Fruit fly (Drosophila melanogaster) whole organism, embryonic: Measurements from ENCODE around the gene Desat2.

ENCODE experiments used
- Abd-B ChIP-seq: fragments of 200-800 bp; sonication (Bioruptor generic); optimal IDR thresholded peaks from 2 replicates; lab custom pipeline; 2018; ENCODE audit warnings: missing biosample characterization, mild to moderate bottlenecking, missing genetic modification characterization, moderate library complexity
- CG10366 ChIP-seq: fragments of 200-800 bp; sonication (Bioruptor generic); IDR thresholded peaks from 2 replicates; pipeline ENCODE4 v1.3.6; 2022; ENCODE audit warnings: missing biosample characterization, missing genetic modification characterization
- CG11247 ChIP-seq: fragments of 200-800 bp; sonication (Bioruptor generic); IDR thresholded peaks from 2 replicates; pipeline ENCODE4 v1.3.6; 2022; ENCODE audit warnings: missing biosample characterization, missing genetic modification characterization
- CG12236 ChIP-seq: fragments of 200-800 bp; sonication (Bioruptor generic); optimal IDR thresholded peaks from 2 replicates; lab custom pipeline; 2016; ENCODE audit warnings: missing biosample characterization, missing genetic modification characterization
- CG13287 ChIP-seq: fragments of 200-800 bp; sonication (Bioruptor generic); IDR thresholded peaks from 2 replicates; pipeline ENCODE4 v1.3.6; 2022; ENCODE audit warnings: missing biosample characterization, missing genetic modification characterization; ENCODE audit not compliant: partially characterized antibody
- CG14050 ChIP-seq: fragments of 200-800 bp; sonication (Bioruptor generic); IDR thresholded peaks from 3 replicates; pipeline ENCODE4 v1.3.6; 2022; ENCODE audit warnings: missing biosample characterization, missing genetic modification characterization
- CG15073 ChIP-seq: fragments of 200-800 bp; sonication (Bioruptor generic); optimal IDR thresholded peaks from 2 replicates; lab custom pipeline; 2016; ENCODE audit warnings: missing biosample characterization, missing genetic modification characterization
- CG15696 ChIP-seq: fragments of 200-800 bp; sonication (Bioruptor generic); optimal IDR thresholded peaks from 2 replicates; lab custom pipeline; 2019; ENCODE audit warnings: missing biosample characterization, mild to moderate bottlenecking, missing genetic modification characterization, moderate library complexity
- CG16779 ChIP-seq: fragments of 200-800 bp; sonication (Bioruptor generic); IDR thresholded peaks from 2 replicates; pipeline ENCODE4 v1.3.6; 2022; ENCODE audit warnings: missing biosample characterization, missing genetic modification characterization
- CG17802 ChIP-seq: fragments of 200-800 bp; sonication (Bioruptor generic); optimal IDR thresholded peaks from 2 replicates; lab custom pipeline; 2018; ENCODE audit warnings: missing biosample characterization, mild to moderate bottlenecking, missing genetic modification characterization, moderate library complexity
- CG18599 ChIP-seq: fragments of 200-800 bp; sonication (Bioruptor generic); optimal IDR thresholded peaks from 3 replicates; lab custom pipeline; 2017; ENCODE audit warnings: missing biosample characterization, missing genetic modification characterization, mild to moderate bottlenecking, moderate library complexity, missing genetic modification reagents
- CG3065 ChIP-seq: fragments of 200-800 bp; sonication (Bioruptor generic); optimal IDR thresholded peaks from 2 replicates; lab custom pipeline; 2016; ENCODE audit warnings: missing biosample characterization, missing genetic modification characterization
- CG34376 ChIP-seq: fragments of 200-800 bp; sonication (Bioruptor generic); optimal IDR thresholded peaks from 2 replicates; lab custom pipeline; 2018; ENCODE audit warnings: missing biosample characterization, mild to moderate bottlenecking, missing genetic modification characterization
- CG4617 ChIP-seq: fragments of 200-800 bp; sonication (Bioruptor generic); optimal IDR thresholded peaks from 3 replicates; lab custom pipeline; 2016; ENCODE audit warnings: missing biosample characterization, missing genetic modification characterization, borderline replicate concordance
- CG6683 ChIP-seq: fragments of 200-800 bp; sonication (Bioruptor generic); optimal IDR thresholded peaks from 2 replicates; lab custom pipeline; 2017; ENCODE audit warnings: missing biosample characterization, mild to moderate bottlenecking, missing genetic modification characterization, missing genetic modification reagents
- CG6791 ChIP-seq: fragments of 200-800 bp; sonication (Bioruptor generic); IDR thresholded peaks from 3 replicates; pipeline ENCODE4 v1.3.6; 2022; ENCODE audit warnings: missing biosample characterization, missing genetic modification characterization; ENCODE audit not compliant: partially characterized antibody
- CG7556 ChIP-seq: fragments of 200-800 bp; sonication (Bioruptor generic); optimal IDR thresholded peaks from 2 replicates; lab custom pipeline; 2017; ENCODE audit warnings: missing biosample characterization, mild to moderate bottlenecking, missing genetic modification characterization
- CG7745 ChIP-seq: fragments of 200-800 bp; sonication (Bioruptor generic); optimal IDR thresholded peaks from 2 replicates; lab custom pipeline; 2018; ENCODE audit warnings: missing biosample characterization, mild to moderate bottlenecking, missing genetic modification characterization, moderate library complexity
- CG7839 ChIP-seq: fragments of 200-800 bp; sonication (Bioruptor generic); optimal IDR thresholded peaks from 3 replicates; lab custom pipeline; 2018; ENCODE audit warnings: missing biosample characterization, mild to moderate bottlenecking, missing genetic modification characterization, moderate library complexity
- CG7963 ChIP-seq: fragments of 200-800 bp; sonication (Bioruptor generic); IDR thresholded peaks from 3 replicates; pipeline ENCODE4 v1.3.6; 2022; ENCODE audit warnings: missing biosample characterization, missing genetic modification characterization; ENCODE audit not compliant: partially characterized antibody
- CG8924 ChIP-seq: fragments of 200-800 bp; optimal IDR thresholded peaks from 3 replicates; lab custom pipeline; 2019; ENCODE audit warnings: missing biosample characterization, mild to moderate bottlenecking, missing genetic modification characterization, moderate library complexity
- CG9727 ChIP-seq: fragments of 200-800 bp; sonication (Bioruptor generic); optimal IDR thresholded peaks from 3 replicates; lab custom pipeline; 2017; ENCODE audit warnings: missing biosample characterization, mild to moderate bottlenecking, missing genetic modification characterization
- CTCF ChIP-seq: fragments of 200-800 bp; sonication (Bioruptor generic); optimal IDR thresholded peaks from 2 replicates; lab custom pipeline; 2017; ENCODE audit warnings: missing biosample characterization, mild to moderate bottlenecking, missing genetic modification characterization, moderate library complexity
- D19B ChIP-seq: fragments of 200-800 bp; sonication (Bioruptor generic); optimal IDR thresholded peaks from 2 replicates; lab custom pipeline; 2017; ENCODE audit warnings: missing biosample characterization, mild to moderate bottlenecking, missing genetic modification characterization
- Deaf1 ChIP-seq: fragments of 200-800 bp; optimal IDR thresholded peaks from 3 replicates; lab custom pipeline; 2019; ENCODE audit warnings: missing biosample characterization, mild to moderate bottlenecking, missing genetic modification characterization, moderate library complexity
- Dip2 ChIP-seq: fragments of 200-800 bp; sonication (Bioruptor generic); IDR thresholded peaks from 2 replicates; pipeline ENCODE4 v1.3.6; 2022; ENCODE audit warnings: missing biosample characterization, missing genetic modification characterization
- H15 ChIP-seq: fragments of 200-800 bp; sonication (Bioruptor generic); IDR thresholded peaks from 3 replicates; pipeline ENCODE4 v1.3.6; 2022; ENCODE audit warnings: missing biosample characterization, missing genetic modification characterization
- HLH4C ChIP-seq: fragments of 200-800 bp; sonication (Bioruptor generic); IDR thresholded peaks from 3 replicates; pipeline ENCODE4 v1.3.6; 2022; ENCODE audit warnings: missing biosample characterization, missing genetic modification characterization; ENCODE audit not compliant: partially characterized antibody
- Hey ChIP-seq: fragments of 200-800 bp; sonication (Bioruptor generic); optimal IDR thresholded peaks from 3 replicates; lab custom pipeline; 2018; ENCODE audit warnings: missing biosample characterization, mild to moderate bottlenecking, missing genetic modification characterization
- MESR4 ChIP-seq: fragments of 200-800 bp; sonication (Bioruptor generic); optimal IDR thresholded peaks from 2 replicates; lab custom pipeline; 2018; ENCODE audit warnings: missing biosample characterization, mild to moderate bottlenecking, missing genetic modification characterization, moderate library complexity
- Optix ChIP-seq: fragments of 200-800 bp; sonication (Bioruptor generic); IDR thresholded peaks from 3 replicates; pipeline ENCODE4 v1.3.6; 2022; ENCODE audit warnings: missing biosample characterization, missing genetic modification characterization
- Rfx ChIP-seq: fragments of 200-800 bp; sonication (Bioruptor generic); IDR thresholded peaks from 2 replicates; pipeline ENCODE4 v1.3.6; 2022; ENCODE audit warnings: missing biosample characterization, missing genetic modification characterization
- Sry-β ChIP-seq: fragments of 200-800 bp; sonication (Bioruptor generic); optimal IDR thresholded peaks from 2 replicates; lab custom pipeline; 2018; ENCODE audit warnings: missing biosample characterization, mild to moderate bottlenecking, missing genetic modification characterization, moderate library complexity
- Taf1 ChIP-seq: fragments of 200-800 bp; sonication (Bioruptor generic); IDR thresholded peaks from 2 replicates; pipeline ENCODE4 v1.3.6; 2022; ENCODE audit warnings: missing biosample characterization, missing genetic modification characterization
- crol ChIP-seq: fragments of 200-800 bp; sonication (Bioruptor generic); IDR thresholded peaks from 2 replicates; pipeline ENCODE4 v1.3.6; 2022; ENCODE audit warnings: missing biosample characterization, missing genetic modification characterization
- esg ChIP-seq: fragments of 200-800 bp; sonication (Bioruptor generic); conservative IDR thresholded peaks from 2 replicates; pipeline ENCODE4 v1.3.6; 2022; ENCODE audit warnings: missing biosample characterization, missing genetic modification characterization
- fd3F ChIP-seq: fragments of 200-800 bp; sonication (Bioruptor generic); optimal IDR thresholded peaks from 2 replicates; lab custom pipeline; 2018; ENCODE audit warnings: missing biosample characterization, mild to moderate bottlenecking, missing genetic modification characterization, moderate library complexity
- h ChIP-seq: fragments of >200 bp; optimal IDR thresholded peaks from 2 replicates; lab custom pipeline; 2017
- kni ChIP-seq: fragments of 200-800 bp; sonication (Bioruptor generic); optimal IDR thresholded peaks from 3 replicates; lab custom pipeline; 2017; ENCODE audit warnings: mild to moderate bottlenecking, missing biosample characterization, missing genetic modification reagents, missing genetic modification characterization
- mld ChIP-seq: fragments of 200-800 bp; sonication (Bioruptor generic); IDR thresholded peaks from 3 replicates; pipeline ENCODE4 v1.3.6; 2022; ENCODE audit warnings: missing biosample characterization, missing genetic modification characterization; ENCODE audit not compliant: partially characterized antibody
- nerfin-1 ChIP-seq: fragments of 200-800 bp; sonication (Bioruptor generic); optimal IDR thresholded peaks from 3 replicates; lab custom pipeline; 2019; ENCODE audit warnings: missing biosample characterization, mild to moderate bottlenecking, missing genetic modification characterization, moderate library complexity
- nmo ChIP-seq: fragments of 200-800 bp; sonication (Bioruptor generic); optimal IDR thresholded peaks from 2 replicates; lab custom pipeline; 2018; ENCODE audit warnings: missing biosample characterization, mild to moderate bottlenecking, missing genetic modification characterization, moderate library complexity
- repo ChIP-seq: fragments of 200-800 bp; sonication (Bioruptor generic); optimal IDR thresholded peaks from 2 replicates; lab custom pipeline; 2016; ENCODE audit warnings: missing biosample characterization, missing genetic modification characterization
- scrt ChIP-seq: fragments of 200-800 bp; sonication (Bioruptor generic); optimal IDR thresholded peaks from 2 replicates; lab custom pipeline; 2018; ENCODE audit warnings: missing biosample characterization, mild to moderate bottlenecking, missing genetic modification characterization, moderate library complexity
- sd ChIP-seq: fragments of 200-800 bp; sonication (Bioruptor generic); optimal IDR thresholded peaks from 3 replicates; lab custom pipeline; 2018; ENCODE audit warnings: missing biosample characterization, mild to moderate bottlenecking, missing genetic modification characterization, moderate library complexity
- sens ChIP-seq: fragments of 200-800 bp; sonication (Bioruptor generic); peaks from one replicate; lab custom pipeline; 2016; ENCODE audit warnings: missing biosample characterization, missing genetic modification characterization
- sob ChIP-seq: fragments of 200-800 bp; sonication (Bioruptor generic); IDR thresholded peaks from 2 replicates; pipeline ENCODE4 v1.3.6; 2022; ENCODE audit warnings: missing biosample characterization, missing genetic modification characterization
- sug ChIP-seq: fragments of 200-800 bp; optimal IDR thresholded peaks from 2 replicates; lab custom pipeline; 2019; ENCODE audit warnings: missing biosample characterization, mild to moderate bottlenecking, missing genetic modification characterization, moderate library complexity
- trem ChIP-seq: fragments of 200-800 bp; optimal IDR thresholded peaks from 3 replicates; lab custom pipeline; 2019; ENCODE audit warnings: missing biosample characterization, mild to moderate bottlenecking, missing genetic modification characterization, moderate library complexity
- wek ChIP-seq: fragments of 200-800 bp; sonication (Bioruptor generic); optimal IDR thresholded peaks from 3 replicates; lab custom pipeline; 2018; ENCODE audit warnings: missing biosample characterization, mild to moderate bottlenecking, missing genetic modification characterization, moderate library complexity

The Desat2 gene

dm6 chr3R:12402935-12403334 lies 33.1 kb upstream of the Desat2 start (continued):
- peak; percentile 70 for TF ChIP-seq CTCF (GFP tag; lab: Kevin White, UChicago)
- TF ChIP-seq CG6683 (GFP tag; lab: Kevin White, UChicago), result peak; percentile 98
- peak; percentile 91 for TF ChIP-seq CG12236 (GFP tag; lab: Kevin White, UChicago)
- TF ChIP-seq CG16779 (GFP tag; lab: Robert Waterston, UW), result peak; percentile 92
- TF ChIP-seq Rfx (GFP tag; lab: Robert Waterston, UW), result peak; percentile 97
- peak; percentile 99 for TF ChIP-seq CG18599 (GFP tag; lab: Kevin White, UChicago)
- TF ChIP-seq CG7963, result no peak
- TF ChIP-seq CG11247 (GFP tag; lab: Robert Waterston, UW), result peak; percentile 90
- TF ChIP-seq crol (GFP tag; lab: Robert Waterston, UW), result peak; percentile 47; the same call in 1 of the 2 replicates
- peak; percentile 95 for TF ChIP-seq fd3F (GFP tag; lab: Kevin White, UChicago)
- TF ChIP-seq CG34376, result peak; percentile 100
- peak; percentile 93 for TF ChIP-seq esg (GFP tag; lab: Robert Waterston, UW)
- TF ChIP-seq CG4617 (GFP tag; lab: Kevin White, UChicago), result peak; percentile 84
- peak; percentile 71; the same call in 1 of the 2 replicates for TF ChIP-seq CG13287 (GFP tag; lab: Robert Waterston, UW)
- TF ChIP-seq CG17802 (tag; lab: Kevin White, UChicago), result peak; percentile 89
- TF ChIP-seq Dip2 (GFP tag; lab: Robert Waterston, UW), result peak; percentile 56; the same call in 1 of the 2 replicates
- peak; percentile 98 for TF ChIP-seq repo (GFP tag; lab: Kevin White, UChicago)
- 0 out of 3 replicates have a peak, but pooled peaks have one; percentile 40 for TF ChIP-seq HLH4C
- TF ChIP-seq sug (tag; lab: Kevin White, UChicago), result peak; percentile 97
- TF ChIP-seq mld (GFP tag; lab: Robert Waterston, UW), result no peak
- TF ChIP-seq Optix (GFP tag; lab: Robert Waterston, UW), result peak; percentile 86
- peak; percentile 96 for TF ChIP-seq CG14050 (GFP tag; lab: Robert Waterston, UW)
- peak; percentile 92 for TF ChIP-seq CG7745 (tag; lab: Kevin White, UChicago)
- TF ChIP-seq nmo (GFP tag; lab: Kevin White, UChicago), result peak; percentile 99
- TF ChIP-seq h, result no peak
- peak; percentile 95 for TF ChIP-seq CG10366 (GFP tag; lab: Robert Waterston, UW)
- TF ChIP-seq CG7839, result peak; percentile 99
- TF ChIP-seq nerfin-1 (tag; lab: Kevin White, UChicago), result peak; percentile 98
- peak; percentile 94 for TF ChIP-seq Abd-B (GFP tag; lab: Kevin White, UChicago)
- peak; percentile 98 for TF ChIP-seq CG9727
- peak; percentile 73 for TF ChIP-seq MESR4 (GFP tag; lab: Kevin White, UChicago)
- peak; percentile 88 for TF ChIP-seq sd (tag; lab: Kevin White, UChicago)
- peak; percentile 98 for TF ChIP-seq trem (tag; lab: Kevin White, UChicago)
- TF ChIP-seq CG7556, result peak; percentile 95
- TF ChIP-seq wek (GFP tag; lab: Kevin White, UChicago), result peak; percentile 92
- peak; percentile 92 for TF ChIP-seq H15
- peak; percentile 91 for TF ChIP-seq Deaf1 (tag; lab: Kevin White, UChicago)
- peak; percentile 74 for TF ChIP-seq Sry-β (GFP tag; lab: Kevin White, UChicago)
- no peak for TF ChIP-seq CG6791
- peak; percentile 100 for TF ChIP-seq CG15696 (tag; lab: Kevin White, UChicago)
- TF ChIP-seq sob (GFP tag; lab: Robert Waterston, UW), result peak; percentile 97
- TF ChIP-seq Hey (tag; lab: Kevin White, UChicago), result peak; percentile 86
- TF ChIP-seq D19B (GFP tag; lab: Kevin White, UChicago), result peak; percentile 95
- TF ChIP-seq CG8924 (tag; lab: Kevin White, UChicago), result peak; percentile 99
- TF ChIP-seq scrt (GFP tag; lab: Kevin White, UChicago), result peak; percentile 99
- TF ChIP-seq sens, result peak; percentile 99
- peak; percentile 89 for TF ChIP-seq CG3065 (GFP tag; lab: Kevin White, UChicago)
- peak; percentile 92 for TF ChIP-seq Taf1
- TF ChIP-seq CG15073 (GFP tag; lab: Kevin White, UChicago), result peak; percentile 76
- peak; percentile 99 for TF ChIP-seq kni (GFP tag; lab: Kevin White, UChicago)
